Worm (Caenorhabditis elegans) whole organism, early embryonic: ENCODE measurements around the gene lin-48.

ENCODE experiments used
- B0310.2 ChIP-seq: sonication (generic microtip); optimal IDR thresholded peaks from 2 replicates; lab custom pipeline; 2016; ENCODE audit warnings: mild to moderate bottlenecking, missing genetic modification characterization, missing compliant biosample characterization
- F13C5.2 ChIP-seq: sonication (generic microtip); optimal IDR thresholded peaks from 2 replicates; lab custom pipeline; 2017; ENCODE audit warnings: mild to moderate bottlenecking, missing genetic modification characterization, inconsistent platforms, missing compliant biosample characterization
- ama-1 ChIP-seq: fragments of 150-350 bp; optimal IDR thresholded peaks from 2 replicates; lab custom pipeline; 2014
- ceh-13 ChIP-seq: fragments of 200-800 bp; sonication (Bioruptor generic); optimal IDR thresholded peaks from 2 replicates; lab custom pipeline; 2018; ENCODE audit warnings: mild to moderate bottlenecking, missing genetic modification characterization, missing compliant biosample characterization
- ets-7 ChIP-seq: sonication (generic microtip); optimal IDR thresholded peaks from 2 replicates; lab custom pipeline; 2016; ENCODE audit warnings: missing genotype, missing genetic modification characterization, missing compliant biosample characterization
- hmbx-1 ChIP-seq: sonication (generic microtip); optimal IDR thresholded peaks from 2 replicates; lab custom pipeline; 2016; ENCODE audit warnings: mild to moderate bottlenecking, missing genetic modification characterization, missing compliant biosample characterization
- hmg-4 ChIP-seq: fragments of 200-800 bp; sonication (Bioruptor generic); optimal IDR thresholded peaks from 2 replicates; lab custom pipeline; 2018; ENCODE audit warnings: mild to moderate bottlenecking, missing genetic modification characterization, missing compliant biosample characterization
- hnd-1 ChIP-seq: sonication (generic microtip); optimal IDR thresholded peaks from 2 replicates; lab custom pipeline; 2016; ENCODE audit warnings: missing genetic modification characterization, missing compliant biosample characterization
- pes-1 ChIP-seq: fragments of 200-800 bp; sonication (Bioruptor generic); IDR thresholded peaks from 2 replicates; pipeline ENCODE4 v1.3.6; 2022; ENCODE audit warnings: missing genetic modification reagents, missing genetic modification characterization, missing compliant biosample characterization
- scrt-1 ChIP-seq: fragments of 200-800 bp; sonication (Bioruptor generic); IDR thresholded peaks from 2 replicates; pipeline ENCODE4 v1.3.6; 2022; ENCODE audit warnings: missing genetic modification characterization, missing compliant biosample characterization
- sea-1 ChIP-seq: fragments of 200-800 bp; sonication (Bioruptor generic); conservative IDR thresholded peaks from 2 replicates; pipeline ENCODE4 v1.3.6; 2022; ENCODE audit warnings: missing genetic modification characterization, missing compliant biosample characterization
- tbx-11 ChIP-seq: fragments of 200-800 bp; sonication (Bioruptor generic); IDR thresholded peaks from 2 replicates; pipeline ENCODE4 v1.3.6; 2022; ENCODE audit warnings: missing genetic modification characterization, missing compliant biosample characterization
- tbx-37 ChIP-seq: fragments of 200-800 bp; sonication (Bioruptor generic); conservative IDR thresholded peaks from 2 replicates; pipeline ENCODE4 v1.3.6; 2022; ENCODE audit warnings: missing genetic modification reagents, missing genetic modification characterization, missing compliant biosample characterization
- tra-4 ChIP-seq: sonication (generic microtip); optimal IDR thresholded peaks from 2 replicates; lab custom pipeline; 2017; ENCODE audit warnings: missing genetic modification characterization, missing compliant biosample characterization

DNA sequence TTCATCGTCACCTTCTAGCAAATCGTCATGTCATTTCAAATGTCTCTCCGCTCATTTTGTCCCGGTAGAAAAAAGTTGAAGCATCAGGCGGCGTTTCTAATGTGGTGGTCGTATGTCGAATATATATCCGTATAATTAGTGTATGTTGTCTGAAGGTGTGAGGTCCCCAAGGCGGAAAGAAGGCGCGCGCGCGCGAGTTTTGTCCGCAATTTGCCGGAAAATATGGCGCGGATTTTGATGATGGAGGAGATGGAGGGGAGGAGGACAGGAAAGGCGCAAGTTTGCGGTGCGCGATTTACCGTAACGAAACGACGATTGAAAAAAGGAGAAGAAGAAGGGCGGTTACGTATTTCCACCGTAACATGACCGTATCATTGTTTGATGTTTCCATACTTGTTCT lies 3.1 kb upstream of the lin-48 start:
- no peak for TF ChIP-seq pes-1
- TF ChIP-seq tbx-37 = no peak
- TF ChIP-seq ama-1 (lab: Kevin White, UChicago) = no peak
- no peak for TF ChIP-seq tbx-11 (GFP tag; lab: Robert Waterston, UW)
- TF ChIP-seq F13C5.2 (tag; lab: Kevin White, UChicago) = no peak
- no peak for TF ChIP-seq hmg-4
- TF ChIP-seq ets-7 (tag; lab: Kevin White, UChicago) = no peak
- TF ChIP-seq hnd-1 (tag; lab: Kevin White, UChicago) = no peak
- TF ChIP-seq tra-4 = no peak
- no peak for TF ChIP-seq hmbx-1 (tag; lab: Kevin White, UChicago)
- TF ChIP-seq ceh-13 = no peak
- TF ChIP-seq sea-1 (GFP tag; lab: Robert Waterston, UW) = no peak
- no peak for TF ChIP-seq B0310.2 (tag; lab: Kevin White, UChicago)
- TF ChIP-seq scrt-1 (GFP tag; lab: Robert Waterston, UW) = no peak
